Fruit fly (Drosophila melanogaster): ENCODE results near the gene CG7130.

CG7130 gene

dm6 chr3L:22074347-22074971 is 1.1 kb downstream of the CG7130 start, which contains the start of gene CG7133 (continued):
- no peak for TF ChIP-seq tio (GFP tag; optimal IDR thresholded peaks at IDR 0.05)
- no peak for TF ChIP-seq CG1529 (GFP tag; optimal IDR thresholded peaks at IDR 0.05)
- peak; percentile 92 for TF ChIP-seq Scr (GFP tag; IDR thresholded peaks at IDR 0.05; ENCODE audit: partially characterized antibody)
- peak; percentile 88 for TF ChIP-seq CG6791 (GFP tag; IDR thresholded peaks at IDR 0.05; ENCODE audit: partially characterized antibody)
- peak; percentile 70 for TF ChIP-seq Dref (GFP tag; IDR thresholded peaks at IDR 0.05)
- no peak for TF ChIP-seq Ada2b (GFP tag; IDR thresholded peaks at IDR 0.05)
- no peak for TF ChIP-seq Atf3 (GFP tag; optimal IDR thresholded peaks at IDR 0.05)
- no peak for TF ChIP-seq nau (GFP tag; optimal IDR thresholded peaks at IDR 0.05)
- TF ChIP-seq Elba2 (GFP tag; optimal IDR thresholded peaks at IDR 0.05): peak; percentile 89
- no peak for TF ChIP-seq C15 (GFP tag; IDR thresholded peaks at IDR 0.05)
- TF ChIP-seq Bdp1 (GFP tag; optimal IDR thresholded peaks at IDR 0.05): no peak
- peak; percentile 89 for TF ChIP-seq Doc3 (GFP tag; IDR thresholded peaks at IDR 0.05; ENCODE audit: partially characterized antibody)
- no peak for TF ChIP-seq disco-r (GFP tag; optimal IDR thresholded peaks at IDR 0.05)
- no peak for TF ChIP-seq Vsx1 (GFP tag; optimal IDR thresholded peaks at IDR 0.05)
- TF ChIP-seq CG3407 (GFP tag; optimal IDR thresholded peaks at IDR 0.05): no peak
- no peak for TF ChIP-seq CG8359 (GFP tag; optimal IDR thresholded peaks at IDR 0.05; ENCODE audit: borderline replicate concordance)
- no peak for TF ChIP-seq HmgD (GFP tag; optimal IDR thresholded peaks at IDR 0.05)
- peak; percentile 6; the same call in 1 of the 2 replicates for TF ChIP-seq CG32532 (GFP tag; IDR thresholded peaks at IDR 0.05)
- TF ChIP-seq Nf-YA (GFP tag; IDR thresholded peaks at IDR 0.05): no peak
- TF ChIP-seq ara (GFP tag; IDR thresholded peaks at IDR 0.05): no peak
- TF ChIP-seq CG3065 (GFP tag; optimal IDR thresholded peaks at IDR 0.05): no peak
- no peak for TF ChIP-seq CG12236 (GFP tag; optimal IDR thresholded peaks at IDR 0.05)
- TF ChIP-seq CG9437 (GFP tag; optimal IDR thresholded peaks at IDR 0.05): no peak
- no peak for TF ChIP-seq CG11560 (tag; IDR thresholded peaks at IDR 0.05)
- TF ChIP-seq CG10462 (GFP tag; optimal IDR thresholded peaks at IDR 0.05): no peak
- TF ChIP-seq CG2889 (GFP tag; IDR thresholded peaks at IDR 0.05): no peak
- no peak for TF ChIP-seq ewg (GFP tag; optimal IDR thresholded peaks at IDR 0.05)
- TF ChIP-seq slou (GFP tag; optimal IDR thresholded peaks at IDR 0.05): no peak
- peak; percentile 55 for TF ChIP-seq MBD-R2 (GFP tag; IDR thresholded peaks at IDR 0.05)
- no peak for TF ChIP-seq Myb (GFP tag; optimal IDR thresholded peaks at IDR 0.05)
- no peak for TF ChIP-seq pros (GFP tag; optimal IDR thresholded peaks at IDR 0.05)
- TF ChIP-seq tin (GFP tag; optimal IDR thresholded peaks at IDR 0.05): no peak
- TF ChIP-seq CG8924 (tag; optimal IDR thresholded peaks at IDR 0.05): peak; percentile 4
- peak; percentile 77 for TF ChIP-seq tna (GFP tag; IDR thresholded peaks at IDR 0.05; ENCODE audit: partially characterized antibody)
- TF ChIP-seq CG4820 (GFP tag; optimal IDR thresholded peaks at IDR 0.05): no peak
- no peak for TF ChIP-seq aop (GFP tag; IDR thresholded peaks at IDR 0.05)
- no peak for TF ChIP-seq Sin3A (optimal IDR thresholded peaks at IDR 0.05)
- TF ChIP-seq Poxn (GFP tag; IDR thresholded peaks at IDR 0.05): no peak
- TF ChIP-seq CG34376 (GFP tag; optimal IDR thresholded peaks at IDR 0.05): peak; percentile 35
- TF ChIP-seq slbo (GFP tag; IDR thresholded peaks at IDR 0.05): no peak
- no peak for TF ChIP-seq CG16779 (GFP tag; IDR thresholded peaks at IDR 0.05)
- no peak for TF ChIP-seq NK7.1 (GFP tag; optimal IDR thresholded peaks at IDR 0.05)
- no peak for TF ChIP-seq h (optimal IDR thresholded peaks at IDR 0.05)
- TF ChIP-seq Dp (GFP tag; optimal IDR thresholded peaks at IDR 0.05): peak; percentile 20
- TF ChIP-seq zf30C (GFP tag; optimal IDR thresholded peaks at IDR 0.05): no peak
- TF ChIP-seq NC2β (GFP tag; optimal IDR thresholded peaks at IDR 0.05): no peak
- no peak for TF ChIP-seq NfI (GFP tag; optimal IDR thresholded peaks at IDR 0.05)
- TF ChIP-seq caup (GFP tag; optimal IDR thresholded peaks at IDR 0.05; ENCODE audit: severe bottlenecking): no peak
- no peak for TF ChIP-seq dmrt99B (tag; optimal IDR thresholded peaks at IDR 0.05)
- no peak for TF ChIP-seq CG13296 (GFP tag; optimal IDR thresholded peaks at IDR 0.05)
- peak; percentile 42 for TF ChIP-seq CG12659 (GFP tag; optimal IDR thresholded peaks at IDR 0.05)

All from whole organism, embryonic.